Worm (Caenorhabditis elegans): Measurements from ENCODE around the gene T04F3.3.

- TF ChIP-seq dao-5 (tag; optimal IDR thresholded peaks at IDR 0.05) = no peak
- TF ChIP-seq him-1 (tag; optimal IDR thresholded peaks at IDR 0.05) = no peak
Measured at ce11 chrV:11809935-11810334, 51.2 kb downstream of the T04F3.3 start.

Data from whole organism, L4/young adult.